Worm (Caenorhabditis elegans) whole organism, L4/young adult: ENCODE measurements around the gene oac-2.

ENCODE experiments used
- W03F9.2 ChIP-seq: fragments of 150-350 bp; optimal IDR thresholded peaks from 2 replicates; lab custom pipeline; 2014; ENCODE audit warnings: missing biosample characterization, missing genetic modification characterization
- him-1 ChIP-seq: sonication (generic microtip); optimal IDR thresholded peaks from 2 replicates; lab custom pipeline; 2016; ENCODE audit warnings: missing genotype, missing genetic modification reagents, missing genetic modification characterization, missing compliant biosample characterization

DNA sequence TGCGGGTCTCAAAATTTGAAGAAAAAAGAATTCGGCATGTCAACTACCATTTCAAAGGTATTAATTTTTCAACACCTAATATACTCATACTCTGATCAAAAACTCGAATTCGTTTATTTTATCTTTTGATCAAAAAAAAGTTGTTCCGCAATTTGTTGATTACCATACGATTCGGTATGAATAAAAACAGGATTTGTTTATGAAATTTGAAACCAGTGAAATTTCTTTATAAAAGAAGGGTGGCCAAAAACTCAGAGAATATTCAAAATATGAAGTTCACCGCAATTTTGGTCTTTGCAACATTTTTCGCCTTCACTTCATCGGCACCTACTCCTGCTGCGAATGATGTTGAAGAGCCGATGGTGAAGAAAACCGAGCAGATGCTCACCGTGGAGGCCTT lies 27.1 kb upstream of the oac-2 start, which contains the start of the genes C07G3.8 and C07G3.10:
- TF ChIP-seq him-1 (tag; lab: Kevin White, UChicago) (no peak), W03F9.2 (tag; lab: Kevin White, UChicago) (no peak)
